Worm (Caenorhabditis elegans) whole organism, L4/young adult: ENCODE measurements around the gene spp-9.

ENCODE experiments used
- dao-5 ChIP-seq: sonication (generic microtip); optimal IDR thresholded peaks from 2 replicates; lab custom pipeline; 2016; ENCODE audit warnings: missing genotype, missing genetic modification characterization, moderate library complexity, missing compliant biosample characterization
- him-1 ChIP-seq: sonication (generic microtip); optimal IDR thresholded peaks from 2 replicates; lab custom pipeline; 2016; ENCODE audit warnings: missing genotype, missing genetic modification reagents, missing genetic modification characterization, missing compliant biosample characterization

DNA sequence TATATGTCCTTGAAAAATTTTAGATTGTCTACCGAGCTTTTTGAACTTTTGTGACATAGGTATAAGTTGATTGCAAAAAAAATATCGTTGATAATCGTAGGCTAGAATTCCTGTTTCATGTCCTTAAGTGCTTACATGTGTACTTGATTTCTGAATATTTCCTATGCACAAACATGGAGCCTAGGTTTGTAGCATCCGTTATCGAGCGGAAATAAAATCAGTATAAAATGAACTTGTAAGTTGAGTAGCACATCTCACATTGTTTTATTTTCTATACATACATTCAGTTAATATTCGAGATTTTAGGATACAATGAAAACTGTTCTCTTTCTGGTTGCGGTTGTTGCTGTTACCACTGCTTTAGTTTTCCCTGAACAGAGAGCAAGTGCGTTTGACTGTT is at the start of gene spp-9:
- TF ChIP-seq dao-5 (tag; lab: Kevin White, UChicago) (no peak), him-1 (tag; lab: Kevin White, UChicago) (no peak)
